Fruit fly (Drosophila melanogaster) whole organism, prepupa: ENCODE results near the gene CG6325.
A peak's percentile ranks its signal among the peaks of the same experiment; 100 is the strongest.

Experiments
- CG11294 ChIP-seq: fragments of 200-800 bp; sonication (Bioruptor generic); IDR thresholded peaks from 2 replicates; pipeline ENCODE4 v1.3.6; 2022; ENCODE audit warnings: missing biosample characterization, missing genetic modification characterization
- CG11902 ChIP-seq: fragments of 200-800 bp; sonication (Bioruptor generic); optimal IDR thresholded peaks from 3 replicates; lab custom pipeline; 2016; ENCODE audit warnings: missing biosample characterization, missing genetic modification characterization
- CG31627 ChIP-seq: fragments of 200-800 bp; sonication (Bioruptor generic); optimal IDR thresholded peaks from 3 replicates; lab custom pipeline; 2016; ENCODE audit warnings: missing biosample characterization, missing genetic modification characterization
- CG3919 ChIP-seq: fragments of 200-800 bp; sonication (Bioruptor generic); optimal IDR thresholded peaks from 3 replicates; lab custom pipeline; 2016; ENCODE audit warnings: missing biosample characterization, missing genetic modification characterization
- CG8119 ChIP-seq: fragments of 200-800 bp; sonication (Bioruptor generic); IDR thresholded peaks from 3 replicates; pipeline ENCODE4 v1.3.6; 2022; ENCODE audit warnings: missing biosample characterization, missing genetic modification characterization
- CG9139 ChIP-seq: fragments of 200-800 bp; sonication (Bioruptor generic); optimal IDR thresholded peaks from 3 replicates; lab custom pipeline; 2017; ENCODE audit warnings: missing biosample characterization, mild to moderate bottlenecking, missing genetic modification characterization
- Eip93F ChIP-seq: fragments of 200-800 bp; sonication (Bioruptor generic); optimal IDR thresholded peaks from 2 replicates; lab custom pipeline; 2016; ENCODE audit warnings: missing biosample characterization, mild to moderate bottlenecking, missing genetic modification characterization
- Ets96B ChIP-seq: fragments of 200-800 bp; optimal IDR thresholded peaks from 2 replicates; lab custom pipeline; 2019; ENCODE audit warnings: missing biosample characterization, mild to moderate bottlenecking, missing genetic modification characterization, moderate library complexity
- net ChIP-seq: fragments of 200-800 bp; sonication (Bioruptor generic); optimal IDR thresholded peaks from 3 replicates; lab custom pipeline; 2016; ENCODE audit warnings: missing biosample characterization, missing genetic modification characterization

The CG6325 gene

dm6 chr3R:10353932-10354703, 53.0 kb downstream of the CG6325 start (continued):
- TF ChIP-seq Ets96B (peak; percentile 41), CG11902 (GFP tag; lab: Kevin White, UChicago) (no peak), CG31627 (GFP tag; lab: Kevin White, UChicago) (peak; percentile 15), CG11294 (no peak), CG9139 (GFP tag; lab: Kevin White, UChicago) (no peak), Eip93F (GFP tag; lab: Kevin White, UChicago) (no peak), CG8119 (no peak), CG3919 (GFP tag; lab: Kevin White, UChicago) (peak; percentile 43), net (no peak)
